Fruit fly (Drosophila melanogaster): ENCODE data around the gene dls.

dls gene

DNA sequence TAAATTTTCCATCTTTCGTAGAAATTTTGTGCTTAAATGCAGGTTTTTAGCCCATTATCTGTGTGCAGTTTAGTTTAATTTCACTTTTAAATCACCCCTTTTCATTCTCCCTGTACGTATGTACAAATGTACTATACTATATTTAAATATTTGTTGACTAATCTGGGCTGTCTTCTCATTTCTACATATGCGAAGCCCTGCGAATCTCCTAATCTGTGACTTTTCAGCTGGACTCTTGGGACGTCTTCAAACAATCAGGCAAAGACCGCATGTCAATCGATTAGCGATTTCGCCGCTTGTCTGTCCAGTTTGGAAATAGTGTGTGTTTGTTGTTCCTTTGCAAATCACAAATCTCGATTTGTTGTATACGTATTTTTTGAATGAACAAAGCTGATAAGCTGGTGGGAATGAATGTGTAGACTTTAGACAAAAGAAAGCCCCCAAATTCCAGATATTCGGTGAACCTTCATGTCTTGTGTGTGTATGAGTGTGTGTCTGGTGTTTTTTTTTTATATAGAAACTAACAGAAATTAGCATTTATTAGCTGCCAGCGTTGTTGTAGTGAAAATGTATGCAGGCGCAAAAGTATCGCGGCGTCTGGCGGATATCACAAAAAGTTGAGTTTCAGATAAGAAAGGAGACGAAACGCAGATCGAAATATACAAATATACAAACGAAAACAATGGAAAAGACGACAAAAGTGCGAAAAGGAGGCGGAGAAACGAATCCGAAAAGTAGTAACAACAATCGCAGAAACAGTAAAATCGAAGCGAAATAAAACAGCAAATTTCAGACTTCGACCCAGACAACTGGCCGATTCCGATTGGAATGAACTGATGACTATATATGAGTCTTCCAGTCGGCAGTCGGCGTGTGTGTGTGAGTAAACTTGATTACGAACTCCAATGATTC, 41.7 kb upstream of the dls start:
- TF ChIP-seq ss (GFP tag; optimal IDR thresholded peaks at IDR 0.05), result peak; percentile 37 to 63
- TF ChIP-seq svp (GFP tag), result peak; percentile 75
- TF ChIP-seq CG3919 (GFP tag; optimal IDR thresholded peaks at IDR 0.05), result peak; percentile 9
- peak; percentile 11 for TF ChIP-seq CG6808 (GFP tag; optimal IDR thresholded peaks at IDR 0.05)
- no peak for TF ChIP-seq CG6163 (GFP tag; IDR thresholded peaks at IDR 0.05)
- TF ChIP-seq CG10631 (GFP tag; optimal IDR thresholded peaks at IDR 0.05), result no peak

DNA sequence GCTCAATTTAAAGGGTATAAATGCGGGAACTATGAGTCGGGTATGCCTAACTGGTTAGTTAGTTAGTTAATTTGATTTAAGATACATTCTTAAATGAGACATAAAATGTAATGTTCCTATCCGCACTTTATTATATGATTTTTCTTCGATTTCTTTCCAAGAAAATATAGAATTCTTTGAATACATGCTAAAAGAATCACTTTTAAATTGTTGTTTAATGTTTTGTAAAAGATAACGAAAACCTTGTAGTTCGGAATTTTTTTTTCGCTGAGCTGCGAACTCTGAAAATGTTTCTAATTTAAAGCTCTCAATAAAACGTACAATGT, 41.1 kb upstream of the dls start:
- TF ChIP-seq CG10669 (GFP tag; optimal IDR thresholded peaks at IDR 0.05) (no peak), CG4318 (GFP tag; optimal IDR thresholded peaks at IDR 0.05) (peak; percentile 1), fkh (GFP tag; optimal IDR thresholded peaks at IDR 0.05) (no peak), OdsH (GFP tag; optimal IDR thresholded peaks at IDR 0.05) (peak; percentile 11), Eip78C (GFP tag) (peak; percentile 69), CG31627 (GFP tag; optimal IDR thresholded peaks at IDR 0.05) (no peak), Hr4 (GFP tag; optimal IDR thresholded peaks at IDR 0.05) (peak; percentile 10), svp (GFP tag) (peak; percentile 59)

DNA sequence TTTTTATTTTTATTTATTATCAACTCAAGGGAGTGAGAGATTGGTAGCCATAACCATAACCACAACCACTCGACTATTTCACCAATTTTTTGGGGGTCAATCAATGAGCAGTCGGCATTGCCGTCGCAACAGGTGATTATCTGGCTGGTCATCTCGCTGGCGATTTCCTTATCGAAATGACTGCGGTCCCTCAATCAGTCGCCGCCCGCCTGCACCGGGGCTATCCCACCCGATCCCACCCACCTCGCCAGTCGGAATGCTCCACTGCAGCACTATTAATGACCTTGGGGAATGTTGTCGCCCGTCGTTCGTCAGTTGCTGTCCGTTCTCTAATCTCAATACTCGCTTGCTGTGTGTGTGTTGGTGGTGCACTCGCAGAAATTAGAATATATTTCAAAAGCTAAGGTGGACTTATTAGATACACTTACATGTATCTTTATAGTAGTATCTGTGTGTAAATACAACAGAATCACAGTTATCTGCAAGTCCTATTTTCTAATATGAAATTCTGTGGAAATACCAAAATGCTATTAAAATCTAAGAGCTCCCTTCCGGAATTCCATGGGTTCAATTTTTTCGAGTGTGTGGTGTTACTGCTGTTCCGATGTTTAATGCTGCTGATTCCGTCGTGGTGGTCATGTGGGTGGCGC, 40.6 kb upstream of the dls start:
- TF ChIP-seq Gug (GFP tag; IDR thresholded peaks at IDR 0.05) (0 out of 2 replicates have a peak, but pooled peaks have one; percentile 17), CG8119 (GFP tag; IDR thresholded peaks at IDR 0.05) (peak; percentile 57), OdsH (GFP tag; optimal IDR thresholded peaks at IDR 0.05) (peak; percentile 44), Ets21C (GFP tag; optimal IDR thresholded peaks at IDR 0.05) (no peak), fd85E (GFP tag; optimal IDR thresholded peaks at IDR 0.05) (no peak), CG3032 (tag; optimal IDR thresholded peaks at IDR 0.05) (peak; percentile 22), pdm3 (GFP tag; optimal IDR thresholded peaks at IDR 0.05) (peak; percentile 53), svp (GFP tag) (no peak), CG6276 (GFP tag; optimal IDR thresholded peaks at IDR 0.05) (no peak), Eip93F (GFP tag; optimal IDR thresholded peaks at IDR 0.05) (no peak), fd59A (GFP tag; optimal IDR thresholded peaks at IDR 0.05) (no peak), CG7368 (GFP tag; optimal IDR thresholded peaks at IDR 0.05) (no peak), vri (GFP tag; optimal IDR thresholded peaks at IDR 0.05) (no peak), CG15336 (GFP tag; IDR thresholded peaks at IDR 0.05) (peak; percentile 62), CG4318 (GFP tag; optimal IDR thresholded peaks at IDR 0.05) (peak; percentile 7), ss (GFP tag; optimal IDR thresholded peaks at IDR 0.05) (no peak), Met (GFP tag; optimal IDR thresholded peaks at IDR 0.05) (peak; percentile 31), CG6808 (GFP tag; optimal IDR thresholded peaks at IDR 0.05) (no peak), CG3919 (GFP tag; optimal IDR thresholded peaks at IDR 0.05) (peak; percentile 22), CG9139 (GFP tag; optimal IDR thresholded peaks at IDR 0.05) (no peak), spab (GFP tag; optimal IDR thresholded peaks at IDR 0.05) (peak; percentile 7), lz (GFP tag; optimal IDR thresholded peaks at IDR 0.05) (peak; percentile 3), CG1621 (tag; optimal IDR thresholded peaks at IDR 0.05) (no peak), Hr38 (GFP tag; optimal IDR thresholded peaks at IDR 0.05) (no peak), CG10631 (GFP tag; optimal IDR thresholded peaks at IDR 0.05) (peak; percentile 46), achi (GFP tag; optimal IDR thresholded peaks at IDR 0.05) (peak; percentile 52), salr (GFP tag; optimal IDR thresholded peaks at IDR 0.05) (no peak), CG32006 (GFP tag; optimal IDR thresholded peaks at IDR 0.05) (peak; percentile 68), Eip78C (GFP tag) (peak; percentile 73), fkh (GFP tag; optimal IDR thresholded peaks at IDR 0.05) (no peak), CG6163 (GFP tag; IDR thresholded peaks at IDR 0.05) (no peak), CG11902 (GFP tag; optimal IDR thresholded peaks at IDR 0.05) (no peak), CG11762 (GFP tag; optimal IDR thresholded peaks at IDR 0.05; ENCODE audit: insufficient read depth) (no peak), CG6854 (GFP tag; optimal IDR thresholded peaks at IDR 0.05) (no peak), CG8632 (GFP tag; optimal IDR thresholded peaks at IDR 0.05) (peak; percentile 26), dsx (GFP tag; optimal IDR thresholded peaks at IDR 0.05; ENCODE audit: poor library complexity, severe bottlenecking) (no peak), Hr39 (GFP tag; optimal IDR thresholded peaks at IDR 0.05) (peak; percentile 32), CG31627 (GFP tag; optimal IDR thresholded peaks at IDR 0.05) (peak; percentile 28), esn (GFP tag; optimal IDR thresholded peaks at IDR 0.05) (peak; percentile 22), Lpt (GFP tag; optimal IDR thresholded peaks at IDR 0.05) (no peak), CG6792 (GFP tag; optimal IDR thresholded peaks at IDR 0.05) (peak; percentile 1)
